Fruit fly (Drosophila melanogaster): ENCODE measurements around the gene CG7924.

dm6 chr3L:14217677-14218254 is 15.5 kb upstream of the CG7924 start, which contains the start of gene CG7768:
- TF ChIP-seq salr (GFP tag; optimal IDR thresholded peaks at IDR 0.05) (no peak), lz (GFP tag; optimal IDR thresholded peaks at IDR 0.05) (no peak), Ets96B (tag; optimal IDR thresholded peaks at IDR 0.05) (no peak), vri (GFP tag; optimal IDR thresholded peaks at IDR 0.05) (no peak), CG10669 (GFP tag; optimal IDR thresholded peaks at IDR 0.05) (no peak), esn (GFP tag; optimal IDR thresholded peaks at IDR 0.05) (no peak), CG6276 (GFP tag; optimal IDR thresholded peaks at IDR 0.05) (no peak), Ets21C (GFP tag; optimal IDR thresholded peaks at IDR 0.05) (no peak), Blimp-1 (GFP tag; optimal IDR thresholded peaks at IDR 0.05) (no peak)
